Worm (Caenorhabditis elegans) whole organism, L3 larva: ENCODE measurements around the gene Y49E10.10.

Experiments used
- elt-2 ChIP-seq: sonication (generic microtip); optimal IDR thresholded peaks from 2 replicates; lab custom pipeline; 2016; ENCODE audit warnings: missing genetic modification reagents, mild to moderate bottlenecking, missing genetic modification characterization, missing compliant biosample characterization
- fkh-10 ChIP-seq: sonication (generic microtip); optimal IDR thresholded peaks from 2 replicates; lab custom pipeline; 2017; ENCODE audit warnings: missing biosample characterization, missing genetic modification reagents, missing genetic modification characterization
- fos-1 ChIP-seq: fragments of 150-350 bp; optimal IDR thresholded peaks from 2 replicates; lab custom pipeline; 2014; ENCODE audit warnings: missing biosample characterization, missing genetic modification characterization
- nhr-25 ChIP-seq: sonication (generic microtip); optimal IDR thresholded peaks from 2 replicates; lab custom pipeline; 2017; ENCODE audit warnings: missing biosample characterization, missing genetic modification characterization
- nhr-76 ChIP-seq: fragments of 150-350 bp; sonication (generic microtip); optimal IDR thresholded peaks from 5 replicates; lab custom pipeline; 2014; ENCODE audit warnings: missing biosample characterization, missing genetic modification characterization
- nhr-77 ChIP-seq: fragments of 150-350 bp; optimal IDR thresholded peaks from 2 replicates; lab custom pipeline; 2014; ENCODE audit warnings: missing biosample characterization, missing genetic modification characterization
- pha-4 ChIP-seq: fragments of 150-350 bp; optimal IDR thresholded peaks from 2 replicates; lab custom pipeline; 2014; ENCODE audit warnings: missing biosample characterization, missing genetic modification reagents, missing genetic modification characterization

ce11 chrIII:12411059-12411458 lies 15.8 kb downstream of the Y49E10.10 start:
- TF ChIP-seq nhr-77 (no peak), elt-2 (no peak), nhr-76 (tag; lab: Kevin White, UChicago) (no peak), pha-4 (no peak), nhr-25 (tag; lab: Kevin White, UChicago) (no peak), fos-1 (tag; lab: Kevin White, UChicago) (no peak), fkh-10 (GFP tag; lab: Kevin White, UChicago) (no peak)
